Worm (Caenorhabditis elegans): Measurements from ENCODE around the gene ooc-3.

The ooc-3 gene

DNA sequence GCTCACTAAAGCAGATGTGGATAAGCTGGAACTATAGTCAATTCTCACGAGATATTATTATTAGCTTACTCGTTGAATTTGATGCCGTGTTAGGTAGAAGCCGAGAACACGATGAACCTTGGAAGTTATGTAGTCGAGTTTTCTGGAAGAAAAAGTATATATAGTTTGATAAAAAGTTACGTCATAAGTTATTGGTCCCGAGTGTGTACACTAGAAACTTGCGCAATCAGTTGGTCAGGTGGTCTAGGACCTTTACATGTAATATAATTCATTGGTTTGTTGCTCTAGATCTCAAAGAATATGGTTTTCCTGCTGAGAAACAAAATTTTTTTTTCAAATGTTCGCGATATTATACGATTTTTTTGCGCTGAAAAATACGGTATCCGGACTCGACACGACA is 40.8 kb upstream of the ooc-3 start:
- TF ChIP-seq ets-7 (tag; optimal IDR thresholded peaks at IDR 0.05) (no peak), sea-1 (GFP tag; conservative IDR thresholded peaks at IDR 0.05) (no peak), ama-1 (optimal IDR thresholded peaks at IDR 0.05) (no peak), hnd-1 (tag; optimal IDR thresholded peaks at IDR 0.05) (no peak), hmg-4 (GFP tag; optimal IDR thresholded peaks at IDR 0.05) (no peak), tbx-11 (GFP tag; IDR thresholded peaks at IDR 0.05) (no peak), ceh-13 (GFP tag; optimal IDR thresholded peaks at IDR 0.05) (no peak), tbx-37 (GFP tag; conservative IDR thresholded peaks at IDR 0.05) (no peak), hmbx-1 (tag; optimal IDR thresholded peaks at IDR 0.05) (no peak), F13C5.2 (tag; optimal IDR thresholded peaks at IDR 0.05) (no peak)

DNA sequence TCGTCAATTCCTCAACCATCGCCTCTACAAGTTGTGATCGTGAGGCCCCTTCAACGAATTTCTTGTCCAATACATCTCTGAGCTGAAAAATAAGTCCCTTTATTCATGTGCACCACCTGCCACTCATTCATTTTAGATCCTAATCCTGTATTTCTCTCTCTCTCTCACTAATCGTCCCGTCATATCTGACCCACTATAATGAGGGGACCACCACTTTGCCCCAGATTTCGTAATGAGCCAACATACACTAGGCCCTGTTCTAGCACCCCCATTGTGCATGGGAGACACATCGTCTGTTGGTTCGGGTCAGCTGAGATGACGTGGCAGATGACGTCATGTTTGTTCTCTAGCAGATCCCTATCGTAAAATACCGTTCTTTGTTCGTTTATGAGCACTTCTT is 40.3 kb upstream of the ooc-3 start:
- TF ChIP-seq F13C5.2 (tag; optimal IDR thresholded peaks at IDR 0.05): no peak
- 0 out of 2 replicates have a peak, but pooled peaks have one; percentile 7 for TF ChIP-seq pes-1 (GFP tag; IDR thresholded peaks at IDR 0.05)
- 0 out of 2 replicates have a peak, but pooled peaks have one; percentile 4 for TF ChIP-seq tbx-37 (GFP tag; conservative IDR thresholded peaks at IDR 0.05)
- peak; percentile 74 for TF ChIP-seq hmg-4 (GFP tag; optimal IDR thresholded peaks at IDR 0.05)
- no peak for TF ChIP-seq aly-1 (tag; optimal IDR thresholded peaks at IDR 0.05)
- no peak for TF ChIP-seq scrt-1 (GFP tag; IDR thresholded peaks at IDR 0.05)
- TF ChIP-seq flt-1 (GFP tag; IDR thresholded peaks at IDR 0.05): peak; percentile 35; the same call in 1 of the 2 replicates
- TF ChIP-seq ceh-13 (GFP tag; optimal IDR thresholded peaks at IDR 0.05): no peak
- TF ChIP-seq tra-4 (tag; optimal IDR thresholded peaks at IDR 0.05): no peak
- no peak for TF ChIP-seq hnd-1 (tag; optimal IDR thresholded peaks at IDR 0.05)
- peak; percentile 11 for TF ChIP-seq ceh-36 (tag; optimal IDR thresholded peaks at IDR 0.05)
- TF ChIP-seq ets-7 (tag; optimal IDR thresholded peaks at IDR 0.05): no peak
- TF ChIP-seq hmbx-1 (tag; optimal IDR thresholded peaks at IDR 0.05): no peak
- TF ChIP-seq B0310.2 (tag; optimal IDR thresholded peaks at IDR 0.05): no peak
- no peak for TF ChIP-seq ama-1 (optimal IDR thresholded peaks at IDR 0.05)
- no peak for TF ChIP-seq tbx-11 (GFP tag; IDR thresholded peaks at IDR 0.05)
- peak; percentile 56; the same call in 1 of the 2 replicates for TF ChIP-seq sea-1 (GFP tag; conservative IDR thresholded peaks at IDR 0.05)

DNA sequence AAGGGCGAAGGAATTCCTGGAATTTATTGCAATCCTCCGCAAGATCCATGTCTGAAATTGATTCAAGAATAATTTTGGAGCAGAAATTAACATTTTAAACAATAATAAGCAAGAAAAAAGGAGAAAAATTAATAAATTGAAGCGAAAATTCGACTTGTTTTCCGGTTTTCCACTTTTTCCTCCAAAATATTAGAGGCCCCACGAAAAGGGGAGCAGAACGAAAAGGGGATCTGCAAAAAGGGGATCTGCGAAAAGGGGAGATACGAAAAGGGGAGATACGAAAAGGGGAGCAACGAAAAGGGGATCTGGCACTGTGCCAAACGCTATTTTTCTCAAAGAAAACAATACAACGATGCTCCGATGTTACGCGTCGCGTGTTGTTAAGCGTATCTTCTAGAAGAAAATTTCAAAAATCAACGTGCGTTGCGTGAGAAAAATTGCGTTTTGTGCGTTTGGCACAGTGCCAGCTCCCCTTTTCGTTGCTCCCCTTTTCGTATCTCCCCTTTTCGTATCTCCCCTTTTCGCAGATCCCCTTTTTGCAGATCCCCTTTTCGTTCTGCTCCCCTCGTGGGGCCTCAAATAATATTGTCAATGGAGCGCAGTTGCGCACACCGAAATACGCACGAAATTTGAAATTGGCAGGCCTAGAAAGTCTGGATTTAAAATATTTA is 39.4 kb upstream of the ooc-3 start, which contains the start of gene Y62F5A.12:
Gene Y62F5A.12, minus strand, starts transcription at position 51 of the 671 bp plus-strand sequence.
- peak; percentile 63 for TF ChIP-seq tbx-11 (GFP tag; IDR thresholded peaks at IDR 0.05)
- TF ChIP-seq sea-1 (GFP tag; conservative IDR thresholded peaks at IDR 0.05): peak; percentile 79
- peak; percentile 13 for TF ChIP-seq hmg-4 (GFP tag; optimal IDR thresholded peaks at IDR 0.05)
- peak; percentile 82 for TF ChIP-seq flt-1 (GFP tag; IDR thresholded peaks at IDR 0.05)
- TF ChIP-seq pes-1 (GFP tag; IDR thresholded peaks at IDR 0.05): peak; percentile 86
- TF ChIP-seq hnd-1 (tag; optimal IDR thresholded peaks at IDR 0.05): peak; percentile 36
- TF ChIP-seq ets-7 (tag; optimal IDR thresholded peaks at IDR 0.05): peak; percentile 70
- TF ChIP-seq scrt-1 (GFP tag; IDR thresholded peaks at IDR 0.05): peak; percentile 71; the same call in 1 of the 2 replicates
- peak; percentile 86 for TF ChIP-seq tbx-37 (GFP tag; conservative IDR thresholded peaks at IDR 0.05)
- TF ChIP-seq ceh-13 (GFP tag; optimal IDR thresholded peaks at IDR 0.05): peak; percentile 14

DNA sequence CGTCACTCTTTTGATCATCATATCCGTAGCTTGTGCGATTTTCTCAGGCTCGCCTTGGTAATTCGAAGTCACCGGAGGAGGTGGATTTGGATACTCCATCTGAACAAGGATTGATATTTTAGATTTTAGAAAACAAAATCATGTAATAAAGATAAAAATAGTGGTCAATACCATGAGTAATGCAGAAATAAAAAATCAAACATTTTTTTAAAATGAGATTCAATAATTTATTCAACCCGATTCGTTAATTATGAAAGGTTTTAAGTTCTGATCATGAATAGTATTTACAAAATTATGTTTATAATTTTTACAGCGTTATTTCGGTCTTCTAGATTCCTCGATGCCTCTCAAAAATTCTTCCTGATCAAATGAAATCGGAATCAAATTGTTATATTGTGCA is 38.6 kb upstream of the ooc-3 start, which contains the start of gene mdt-8:
Gene mdt-8, minus strand, starts transcription at position 101 of the 400 bp plus-strand sequence.
- no peak for TF ChIP-seq ets-7 (tag; optimal IDR thresholded peaks at IDR 0.05)

DNA sequence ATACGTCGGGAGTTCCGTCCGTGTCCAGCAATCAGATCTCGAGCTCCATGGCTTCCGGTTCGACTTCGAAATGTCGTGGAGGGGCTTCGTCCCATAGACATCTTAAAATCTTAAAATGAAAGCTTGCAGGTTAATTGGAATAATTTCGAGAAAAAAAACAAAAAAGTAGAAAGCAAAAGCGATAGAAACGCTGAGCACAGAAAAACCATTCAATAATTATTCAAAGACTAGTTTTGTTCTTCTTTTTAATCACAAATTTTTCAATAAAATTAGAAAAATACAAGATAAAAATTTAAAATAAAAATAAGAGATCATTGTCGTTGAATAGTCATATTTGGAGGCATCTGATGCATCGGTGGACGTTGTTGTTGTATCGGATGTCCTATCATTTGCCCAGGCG is 31.8 kb upstream of the ooc-3 start, which contains the start of gene age-1:
Gene age-1, minus strand, starts transcription at position 101 of the 400 bp plus-strand sequence.
- TF ChIP-seq scrt-1 (GFP tag; IDR thresholded peaks at IDR 0.05) (no peak), ama-1 (optimal IDR thresholded peaks at IDR 0.05) (no peak), B0310.2 (tag; optimal IDR thresholded peaks at IDR 0.05) (no peak), aly-1 (tag; optimal IDR thresholded peaks at IDR 0.05) (no peak), sea-1 (GFP tag; conservative IDR thresholded peaks at IDR 0.05) (no peak), hmbx-1 (tag; optimal IDR thresholded peaks at IDR 0.05) (no peak), flt-1 (GFP tag; IDR thresholded peaks at IDR 0.05) (no peak), hnd-1 (tag; optimal IDR thresholded peaks at IDR 0.05) (no peak), ets-7 (tag; optimal IDR thresholded peaks at IDR 0.05) (no peak), hmg-4 (GFP tag; optimal IDR thresholded peaks at IDR 0.05) (no peak), pes-1 (GFP tag; IDR thresholded peaks at IDR 0.05) (no peak), tra-4 (tag; optimal IDR thresholded peaks at IDR 0.05) (no peak), ceh-36 (tag; optimal IDR thresholded peaks at IDR 0.05) (no peak), tbx-11 (GFP tag; IDR thresholded peaks at IDR 0.05) (no peak), tbx-37 (GFP tag; conservative IDR thresholded peaks at IDR 0.05) (no peak), F13C5.2 (tag; optimal IDR thresholded peaks at IDR 0.05) (no peak), ceh-13 (GFP tag; optimal IDR thresholded peaks at IDR 0.05) (no peak)

DNA sequence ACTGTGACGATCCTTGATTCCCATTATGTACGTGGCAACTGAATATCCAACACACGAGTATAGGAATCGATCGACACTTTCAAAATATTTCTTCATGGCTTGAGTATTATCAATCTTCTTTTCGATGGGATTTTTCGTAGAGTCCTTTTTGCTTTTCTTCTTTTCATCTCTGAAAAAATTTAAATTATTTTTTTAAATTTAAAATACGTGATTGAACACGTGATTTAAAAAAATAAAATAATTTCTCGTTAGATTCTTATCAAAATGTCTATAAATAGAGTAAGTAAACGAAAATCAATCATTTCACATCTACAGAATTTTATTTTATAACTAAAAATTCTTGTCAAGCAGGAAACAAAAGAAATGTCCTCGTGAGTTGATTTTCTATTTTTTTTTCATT is 26.2 kb upstream of the ooc-3 start, which contains the start of gene Y62F5A.10:
Gene Y62F5A.10, plus strand, starts transcription at position 301 of the 400 bp plus-strand sequence.
- no peak for TF ChIP-seq tra-4 (tag; optimal IDR thresholded peaks at IDR 0.05)

DNA sequence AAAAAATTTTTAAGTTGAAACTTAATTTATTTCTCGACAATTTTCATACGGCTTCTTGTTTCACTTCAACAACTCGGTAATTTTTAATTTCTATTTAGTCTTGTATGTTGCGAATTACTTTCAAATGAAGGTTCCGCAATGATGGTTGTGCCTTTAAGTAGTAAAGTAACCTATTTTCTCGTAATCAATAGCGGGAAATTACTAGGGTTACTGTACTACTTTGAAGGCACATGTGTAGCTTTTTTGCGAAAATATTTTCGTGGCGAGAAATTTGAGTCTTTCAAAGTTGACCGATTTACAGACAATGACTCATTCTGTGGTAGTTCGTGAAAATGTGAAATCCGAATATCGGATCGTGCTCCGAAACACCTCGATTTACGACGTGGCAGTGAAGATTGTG is 23.1 kb upstream of the ooc-3 start, which contains the start of gene B0334.10:
Gene B0334.10, plus strand, starts transcription at position 301 of the 400 bp plus-strand sequence.
- TF ChIP-seq aly-1 (tag; optimal IDR thresholded peaks at IDR 0.05) (no peak), F13C5.2 (tag; optimal IDR thresholded peaks at IDR 0.05) (no peak), tra-4 (tag; optimal IDR thresholded peaks at IDR 0.05) (no peak), ets-7 (tag; optimal IDR thresholded peaks at IDR 0.05) (no peak), ceh-36 (tag; optimal IDR thresholded peaks at IDR 0.05) (no peak), pes-1 (GFP tag; IDR thresholded peaks at IDR 0.05) (no peak), ama-1 (optimal IDR thresholded peaks at IDR 0.05) (no peak)

DNA sequence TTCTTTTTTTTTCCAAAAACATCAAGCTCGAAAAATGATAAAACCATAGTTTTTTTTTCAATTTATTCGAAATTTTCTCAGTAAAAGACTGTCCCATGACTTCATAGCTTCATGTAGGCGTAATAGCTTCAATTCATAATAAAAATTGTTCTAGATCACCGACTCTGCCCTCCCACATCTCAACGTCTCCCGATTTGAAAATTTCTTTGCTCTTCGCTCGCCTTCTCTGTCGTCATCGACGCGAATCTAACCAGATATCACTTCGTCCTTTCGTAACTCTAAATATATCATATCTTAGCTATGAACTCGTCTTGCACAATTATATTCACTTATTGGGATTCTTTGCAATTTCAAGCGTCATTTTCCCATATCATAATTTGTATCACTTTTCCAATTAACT is 19.7 kb upstream of the ooc-3 start, which contains the start of gene srh-44:
Gene srh-44, plus strand, starts transcription at position 301 of the 400 bp plus-strand sequence.
- TF ChIP-seq ama-1 (optimal IDR thresholded peaks at IDR 0.05): no peak
- TF ChIP-seq hmg-4 (GFP tag; optimal IDR thresholded peaks at IDR 0.05): no peak
- no peak for TF ChIP-seq aly-1 (tag; optimal IDR thresholded peaks at IDR 0.05)
- TF ChIP-seq ets-7 (tag; optimal IDR thresholded peaks at IDR 0.05): no peak
- no peak for TF ChIP-seq pes-1 (GFP tag; IDR thresholded peaks at IDR 0.05)
- TF ChIP-seq tbx-11 (GFP tag; IDR thresholded peaks at IDR 0.05): no peak
- no peak for TF ChIP-seq tra-4 (tag; optimal IDR thresholded peaks at IDR 0.05)
- no peak for TF ChIP-seq ceh-36 (tag; optimal IDR thresholded peaks at IDR 0.05)
- TF ChIP-seq sea-1 (GFP tag; conservative IDR thresholded peaks at IDR 0.05): no peak
- no peak for TF ChIP-seq hmbx-1 (tag; optimal IDR thresholded peaks at IDR 0.05)
- TF ChIP-seq scrt-1 (GFP tag; IDR thresholded peaks at IDR 0.05): no peak
- TF ChIP-seq tbx-37 (GFP tag; conservative IDR thresholded peaks at IDR 0.05): no peak
- no peak for TF ChIP-seq ceh-13 (GFP tag; optimal IDR thresholded peaks at IDR 0.05)
- TF ChIP-seq flt-1 (GFP tag; IDR thresholded peaks at IDR 0.05): no peak

Measured in whole organism, early embryonic.